Fruit fly (Drosophila melanogaster): ENCODE data around the gene CG5928.
A peak's percentile ranks its signal among the peaks of the same experiment; 100 is the strongest.

CG5928 gene

dm6 chrX:6067281-6068008, at the start of gene CG5928:
Gene CG5928, plus strand, starts transcription at chrX:6067958.
- TF ChIP-seq CG8478 (optimal IDR thresholded peaks at IDR 0.05) (no peak), CTCF (optimal IDR thresholded peaks at IDR 0.05) (no peak)

dm6 chrX:6020254-6020653, 47.5 kb upstream of the CG5928 start:
- TF ChIP-seq CG8478 (optimal IDR thresholded peaks at IDR 0.05) (no peak), CTCF (optimal IDR thresholded peaks at IDR 0.05) (no peak)

dm6 chrX:6021414-6021813, 46.3 kb upstream of the CG5928 start:
- TF ChIP-seq CG8478 (optimal IDR thresholded peaks at IDR 0.05) (no peak), CTCF (optimal IDR thresholded peaks at IDR 0.05) (no peak)

dm6 chrX:6022090-6022489, 45.7 kb upstream of the CG5928 start:
- no peak for TF ChIP-seq CTCF (optimal IDR thresholded peaks at IDR 0.05)
- TF ChIP-seq CG8478 (optimal IDR thresholded peaks at IDR 0.05), result no peak

- TF ChIP-seq CG8478 (optimal IDR thresholded peaks at IDR 0.05), result no peak
- TF ChIP-seq CTCF (optimal IDR thresholded peaks at IDR 0.05), result no peak
Observed at dm6 chrX:6024638-6025037, 43.1 kb upstream of the CG5928 start.

dm6 chrX:6027846-6028245, 39.9 kb upstream of the CG5928 start:
- TF ChIP-seq CG8478 (optimal IDR thresholded peaks at IDR 0.05) (no peak), CTCF (optimal IDR thresholded peaks at IDR 0.05) (no peak)

- TF ChIP-seq CG8478 (optimal IDR thresholded peaks at IDR 0.05) (no peak), CTCF (optimal IDR thresholded peaks at IDR 0.05) (no peak)
Observed at dm6 chrX:6029015-6029414, 38.7 kb upstream of the CG5928 start.

- no peak for TF ChIP-seq CTCF (optimal IDR thresholded peaks at IDR 0.05)
- TF ChIP-seq CG8478 (optimal IDR thresholded peaks at IDR 0.05), result no peak
Observed at dm6 chrX:6030010-6030409, 37.7 kb upstream of the CG5928 start.

- TF ChIP-seq CTCF (optimal IDR thresholded peaks at IDR 0.05) (no peak), CG8478 (optimal IDR thresholded peaks at IDR 0.05) (no peak)
Observed at dm6 chrX:6030593-6030992, 37.2 kb upstream of the CG5928 start.

- TF ChIP-seq CTCF (optimal IDR thresholded peaks at IDR 0.05), result no peak
- TF ChIP-seq CG8478 (optimal IDR thresholded peaks at IDR 0.05), result no peak
Observed at dm6 chrX:6031692-6032091, 36.1 kb upstream of the CG5928 start.

dm6 chrX:6032826-6033225, 34.9 kb upstream of the CG5928 start:
- TF ChIP-seq CTCF (optimal IDR thresholded peaks at IDR 0.05) (no peak), CG8478 (optimal IDR thresholded peaks at IDR 0.05) (no peak)

dm6 chrX:6034741-6035140, 33.0 kb upstream of the CG5928 start:
- no peak for TF ChIP-seq CTCF (optimal IDR thresholded peaks at IDR 0.05)
- no peak for TF ChIP-seq CG8478 (optimal IDR thresholded peaks at IDR 0.05)

dm6 chrX:6035359-6035758, 32.4 kb upstream of the CG5928 start:
- TF ChIP-seq CTCF (optimal IDR thresholded peaks at IDR 0.05) (peak; percentile 32 to 72), CG8478 (optimal IDR thresholded peaks at IDR 0.05) (no peak)

- TF ChIP-seq CG8478 (optimal IDR thresholded peaks at IDR 0.05) (no peak), CTCF (optimal IDR thresholded peaks at IDR 0.05) (no peak)
Observed at dm6 chrX:6037180-6037946, 30.4 kb upstream of the CG5928 start, which contains the start of the genes rux and MCTS1. Gene rux, minus strand, starts transcription at chrX:6037800. Gene MCTS1, plus strand, starts transcription at chrX:6037892.

dm6 chrX:6039431-6040016, 28.2 kb upstream of the CG5928 start, which contains the start of gene CG5937:
Gene CG5937, plus strand, starts transcription at chrX:6040005.
- no peak for TF ChIP-seq CTCF (optimal IDR thresholded peaks at IDR 0.05)
- TF ChIP-seq CG8478 (optimal IDR thresholded peaks at IDR 0.05), result no peak
